Fruit fly (Drosophila melanogaster) whole organism, embryonic: Measurements from ENCODE around the gene CG4957.

Experiments used
- ATbp ChIP-seq: fragments of 200-800 bp; sonication (Bioruptor generic); optimal IDR thresholded peaks from 2 replicates; lab custom pipeline; 2017; ENCODE audit warnings: missing biosample characterization, mild to moderate bottlenecking, missing genetic modification characterization, missing genetic modification reagents
- Ada2b ChIP-seq: fragments of 200-800 bp; sonication (Bioruptor generic); IDR thresholded peaks from 2 replicates; pipeline ENCODE4 v1.3.6; 2022; ENCODE audit warnings: missing biosample characterization, missing genetic modification characterization
- Bgb ChIP-seq: fragments of 200-800 bp; sonication (Bioruptor generic); IDR thresholded peaks from 2 replicates; pipeline ENCODE4 v1.3.6; 2022; ENCODE audit warnings: missing biosample characterization, missing genetic modification characterization; ENCODE audit not compliant: partially characterized antibody
- C15 ChIP-seq: fragments of 200-800 bp; sonication (Bioruptor generic); IDR thresholded peaks from 3 replicates; pipeline ENCODE4 v1.3.6; 2022; ENCODE audit warnings: missing biosample characterization, missing genetic modification characterization
- CG1024 ChIP-seq: fragments of 200-800 bp; sonication (Bioruptor generic); IDR thresholded peaks from 2 replicates; pipeline ENCODE4 v1.3.6; 2022; ENCODE audit warnings: missing biosample characterization, missing genetic modification characterization
- CG11093 ChIP-seq: fragments of 200-800 bp; sonication (Bioruptor generic); IDR thresholded peaks from 3 replicates; pipeline ENCODE4 v1.3.6; 2022; ENCODE audit warnings: missing biosample characterization, missing genetic modification characterization
- CG11723 ChIP-seq: fragments of 200-800 bp; sonication (Bioruptor generic); optimal IDR thresholded peaks from 2 replicates; lab custom pipeline; 2017; ENCODE audit warnings: missing biosample characterization, mild to moderate bottlenecking, missing genetic modification characterization
- CG12659 ChIP-seq: fragments of 200-800 bp; sonication (Bioruptor generic); optimal IDR thresholded peaks from 3 replicates; lab custom pipeline; 2017; ENCODE audit warnings: mild to moderate bottlenecking, missing biosample characterization, missing genetic modification reagents, missing genetic modification characterization
- CG14710 ChIP-seq: fragments of 200-800 bp; sonication (Bioruptor generic); optimal IDR thresholded peaks from 3 replicates; lab custom pipeline; 2019; ENCODE audit warnings: missing biosample characterization, mild to moderate bottlenecking, missing genetic modification characterization, moderate library complexity
- CG15696 ChIP-seq: fragments of 200-800 bp; sonication (Bioruptor generic); optimal IDR thresholded peaks from 2 replicates; lab custom pipeline; 2019; ENCODE audit warnings: missing biosample characterization, mild to moderate bottlenecking, missing genetic modification characterization, moderate library complexity
- CG1603 ChIP-seq: fragments of 200-800 bp; sonication (Bioruptor generic); optimal IDR thresholded peaks from 2 replicates; lab custom pipeline; 2019; ENCODE audit warnings: missing biosample characterization, mild to moderate bottlenecking, missing genetic modification characterization, moderate library complexity
- CG17568 ChIP-seq: fragments of 200-800 bp; sonication (Bioruptor generic); optimal IDR thresholded peaks from 2 replicates; lab custom pipeline; 2018; ENCODE audit warnings: missing biosample characterization, mild to moderate bottlenecking, missing genetic modification characterization, moderate library complexity
- CG17802 ChIP-seq: fragments of 200-800 bp; sonication (Bioruptor generic); optimal IDR thresholded peaks from 2 replicates; lab custom pipeline; 2018; ENCODE audit warnings: missing biosample characterization, mild to moderate bottlenecking, missing genetic modification characterization, moderate library complexity
- CG17912 ChIP-seq: fragments of 200-800 bp; sonication (Bioruptor generic); optimal IDR thresholded peaks from 2 replicates; lab custom pipeline; 2018; ENCODE audit warnings: missing biosample characterization, mild to moderate bottlenecking, missing genetic modification characterization
- CG1832 ChIP-seq: fragments of 200-800 bp; sonication (Bioruptor generic); optimal IDR thresholded peaks from 2 replicates; lab custom pipeline; 2017; ENCODE audit warnings: missing biosample characterization, mild to moderate bottlenecking, missing genetic modification characterization, inconsistent platforms
- CG2116 ChIP-seq: fragments of 200-800 bp; sonication (Bioruptor generic); optimal IDR thresholded peaks from 3 replicates; lab custom pipeline; 2018; ENCODE audit warnings: missing biosample characterization, mild to moderate bottlenecking, missing genetic modification characterization
- CG2712 ChIP-seq: fragments of 200-800 bp; optimal IDR thresholded peaks from 3 replicates; lab custom pipeline; 2019; ENCODE audit warnings: missing biosample characterization, mild to moderate bottlenecking, missing genetic modification characterization, moderate library complexity
- CG3281 ChIP-seq: fragments of 200-800 bp; sonication (Bioruptor generic); optimal IDR thresholded peaks from 3 replicates; lab custom pipeline; 2017; ENCODE audit warnings: missing biosample characterization, mild to moderate bottlenecking, missing genetic modification characterization
- CG3726 ChIP-seq: fragments of 200-800 bp; sonication (Bioruptor generic); IDR thresholded peaks from 3 replicates; pipeline ENCODE4, ENCODE4 v1.3.6; 2022; ENCODE audit warnings: missing biosample characterization, missing genetic modification characterization
- CG3995 ChIP-seq: fragments of 200-800 bp; sonication (Bioruptor generic); optimal IDR thresholded peaks from 3 replicates; lab custom pipeline; 2016; ENCODE audit warnings: missing biosample characterization, missing genetic modification characterization
- CG4730 ChIP-seq: fragments of 200-800 bp; sonication (Bioruptor generic); IDR thresholded peaks from 2 replicates; pipeline ENCODE4 v1.3.6; 2022; ENCODE audit warnings: missing biosample characterization, missing genetic modification characterization
- CG6175 ChIP-seq: fragments of 200-800 bp; sonication (Bioruptor generic); IDR thresholded peaks from 3 replicates; pipeline ENCODE4 v1.3.6; 2022; ENCODE audit warnings: missing biosample characterization, missing genetic modification characterization
- CG6813 ChIP-seq: fragments of 200-800 bp; sonication (Bioruptor generic); optimal IDR thresholded peaks from 2 replicates; lab custom pipeline; 2017; ENCODE audit warnings: missing biosample characterization, missing genetic modification characterization, mild to moderate bottlenecking, moderate library complexity, missing genetic modification reagents
- CG7839 ChIP-seq: fragments of 200-800 bp; sonication (Bioruptor generic); optimal IDR thresholded peaks from 3 replicates; lab custom pipeline; 2018; ENCODE audit warnings: missing biosample characterization, mild to moderate bottlenecking, missing genetic modification characterization, moderate library complexity
- CG8765 ChIP-seq: fragments of 200-800 bp; sonication (Bioruptor generic); IDR thresholded peaks from 2 replicates; pipeline ENCODE4 v1.3.6; 2022; ENCODE audit warnings: missing biosample characterization, missing genetic modification characterization
- CG8944 ChIP-seq: fragments of 200-800 bp; sonication (Bioruptor generic); optimal IDR thresholded peaks from 3 replicates; lab custom pipeline; 2016; ENCODE audit warnings: missing biosample characterization, missing genetic modification characterization
- CoRest ChIP-seq: fragments of 200-800 bp; sonication (Bioruptor generic); optimal IDR thresholded peaks from 3 replicates; lab custom pipeline; 2018; ENCODE audit warnings: missing biosample characterization, mild to moderate bottlenecking, missing genetic modification characterization, moderate library complexity
- Dad ChIP-seq: fragments of 200-800 bp; sonication (Bioruptor generic); optimal IDR thresholded peaks from 3 replicates; lab custom pipeline; 2016; ENCODE audit warnings: missing biosample characterization, missing genetic modification characterization
- Dll ChIP-seq: fragments of 200-800 bp; sonication (Bioruptor generic); IDR thresholded peaks from 4 replicates; pipeline ENCODE4 v1.3.6; 2022; ENCODE audit warnings: missing biosample characterization, missing genetic modification characterization; ENCODE audit not compliant: partially characterized antibody
- Hey ChIP-seq: fragments of 200-800 bp; sonication (Bioruptor generic); optimal IDR thresholded peaks from 3 replicates; lab custom pipeline; 2018; ENCODE audit warnings: missing biosample characterization, mild to moderate bottlenecking, missing genetic modification characterization
- MBD-R2 ChIP-seq: fragments of 200-800 bp; sonication (Bioruptor generic); IDR thresholded peaks from 2 replicates; pipeline ENCODE4 v1.3.6; 2022; ENCODE audit warnings: missing biosample characterization, missing genetic modification characterization
- NC2α ChIP-seq: fragments of 200-800 bp; sonication (Bioruptor generic); optimal IDR thresholded peaks from 2 replicates; lab custom pipeline; 2016; ENCODE audit warnings: missing biosample characterization, missing genetic modification characterization
- Nf-YC ChIP-seq: fragments of 200-800 bp; optimal IDR thresholded peaks from 3 replicates; lab custom pipeline; 2019; ENCODE audit warnings: missing biosample characterization, mild to moderate bottlenecking, missing genetic modification characterization, moderate library complexity
- Scr ChIP-seq: fragments of 200-800 bp; sonication (Bioruptor generic); IDR thresholded peaks from 2 replicates; pipeline ENCODE4 v1.3.6; 2022; ENCODE audit warnings: missing biosample characterization, missing genetic modification characterization; ENCODE audit not compliant: partially characterized antibody
- Sox100B ChIP-seq: fragments of 200-800 bp; sonication (Bioruptor generic); optimal IDR thresholded peaks from 3 replicates; lab custom pipeline; 2018; ENCODE audit warnings: missing biosample characterization, mild to moderate bottlenecking, missing genetic modification characterization
- Taf1 ChIP-seq: fragments of 200-800 bp; sonication (Bioruptor generic); IDR thresholded peaks from 2 replicates; pipeline ENCODE4 v1.3.6; 2022; ENCODE audit warnings: missing biosample characterization, missing genetic modification characterization
- al ChIP-seq: fragments of 200-800 bp; sonication (Bioruptor generic); IDR thresholded peaks from 2 replicates; pipeline ENCODE4 v1.3.6; 2022; ENCODE audit warnings: missing biosample characterization, missing genetic modification characterization
- bowl ChIP-seq: fragments of 200-800 bp; sonication (Bioruptor generic); IDR thresholded peaks from 2 replicates; pipeline ENCODE4 v1.3.6; 2022; ENCODE audit warnings: missing biosample characterization, missing genetic modification characterization
- cas ChIP-seq: fragments of 200-800 bp; sonication (Bioruptor generic); IDR thresholded peaks from 2 replicates; pipeline ENCODE4 v1.3.6; 2022; ENCODE audit warnings: missing biosample characterization, missing genetic modification characterization
- dpn ChIP-seq, 2 experiments: fragments of 200-800 bp; sonication (Bioruptor generic); optimal IDR thresholded peaks; 3 replicates each; lab custom pipeline; 2016; ENCODE audit warnings: missing biosample characterization in 2 of 2, missing genetic modification characterization in 2 of 2
- gt ChIP-seq: fragments of 200-800 bp; sonication (Bioruptor generic); IDR thresholded peaks from 2 replicates; pipeline ENCODE4 v1.3.6; 2022; ENCODE audit warnings: missing biosample characterization, missing genetic modification characterization
- ind ChIP-seq: fragments of 200-800 bp; sonication (Bioruptor generic); optimal IDR thresholded peaks from 3 replicates; lab custom pipeline; 2016; ENCODE audit warnings: missing biosample characterization, missing genetic modification characterization
- jing ChIP-seq: fragments of 200-800 bp; sonication (Bioruptor generic); optimal IDR thresholded peaks from 2 replicates; lab custom pipeline; 2018; ENCODE audit warnings: missing biosample characterization, mild to moderate bottlenecking, missing genetic modification characterization
- kah ChIP-seq: fragments of 200-800 bp; sonication (Bioruptor generic); optimal IDR thresholded peaks from 2 replicates; lab custom pipeline; 2018; ENCODE audit warnings: missing biosample characterization, mild to moderate bottlenecking, missing genetic modification characterization
- lola ChIP-seq, 3 experiments: fragments of >200 bp in 2 of 3; fragments of 200-800 bp in 1 of 3; sonication (Bioruptor generic) in 1 of 3; optimal IDR thresholded peaks; 2 replicates each; lab custom pipeline; 2017 to 2019; ENCODE audit warnings: missing biosample characterization in 3 of 3, missing genetic modification characterization in 3 of 3, mild to moderate bottlenecking in 1 of 3, moderate library complexity in 1 of 3
- mirr ChIP-seq: fragments of 200-800 bp; sonication (Bioruptor generic); optimal IDR thresholded peaks from 3 replicates; lab custom pipeline; 2018; ENCODE audit warnings: missing biosample characterization, mild to moderate bottlenecking, missing genetic modification characterization
- onecut ChIP-seq: fragments of 200-800 bp; sonication (Bioruptor generic); IDR thresholded peaks from 2 replicates; pipeline ENCODE4 v1.3.6; 2022; ENCODE audit warnings: missing biosample characterization, missing genetic modification characterization
- slp2 ChIP-seq: fragments of 200-800 bp; sonication (Bioruptor generic); optimal IDR thresholded peaks from 2 replicates; lab custom pipeline; 2016; ENCODE audit warnings: missing biosample characterization, missing genetic modification characterization
- vvl ChIP-seq: fragments of 200-800 bp; sonication (Bioruptor generic); IDR thresholded peaks from 2 replicates; pipeline ENCODE4 v1.3.6; 2022; ENCODE audit warnings: missing biosample characterization, missing genetic modification characterization

CG4957 gene

dm6 chr2L:10314327-10315210 lies 45.9 kb downstream of the CG4957 start, which contains the start of the genes Usp14 and CG4972 (continued):
- TF ChIP-seq Nf-YC (no peak), C15 (GFP tag; lab: Robert Waterston, UW) (no peak), ATbp (GFP tag; lab: Kevin White, UChicago) (no peak), cas (no peak), ind (GFP tag; lab: Kevin White, UChicago) (no peak), CG7839 (no peak), Dad (GFP tag; lab: Kevin White, UChicago) (no peak), kah (no peak), vvl (no peak), CG2712 (tag; lab: Kevin White, UChicago) (peak; percentile 33), CG1832 (no peak), gt (GFP tag; lab: Robert Waterston, UW) (no peak), CG8765 (no peak), mirr (no peak), Bgb (peak; percentile 38; the same call in 1 of the 2 replicates), Sox100B (GFP tag; lab: Kevin White, UChicago) (peak; percentile 9), NC2α (GFP tag; lab: Kevin White, UChicago) (no peak), CG11093 (GFP tag; lab: Robert Waterston, UW) (no peak), CG3281 (no peak), CG4730 (no peak), CG8944 (GFP tag; lab: Kevin White, UChicago) (no peak), CG11723 (GFP tag; lab: Kevin White, UChicago) (peak; percentile 80), MBD-R2 (GFP tag; lab: Robert Waterston, UW) (peak; percentile 41; the same call in 1 of the 2 replicates), CoRest (tag; lab: Kevin White, UChicago) (peak; percentile 55), CG1024 (GFP tag; lab: Robert Waterston, UW) (peak; percentile 79; the same call in 1 of the 2 replicates), CG14710 (tag; lab: Kevin White, UChicago) (peak; percentile 64), Taf1 (GFP tag; lab: Robert Waterston, UW) (no peak), CG6813 (no peak), jing (GFP tag; lab: Kevin White, UChicago) (no peak), CG3726 (GFP tag; lab: Robert Waterston, UW) (no peak), Dll (GFP tag; lab: Robert Waterston, UW) (peak; percentile 52; the same call in 1 of the 4 replicates), slp2 (GFP tag; lab: Kevin White, UChicago) (no peak), CG6175 (no peak), CG17802 (tag; lab: Kevin White, UChicago) (peak; percentile 86), CG17912 (no peak), CG2116 (peak; percentile 56), CG17568 (no peak), lola (GFP tag; optimal IDR thresholded peaks at IDR 0.05; lab: Kevin White, UChicago) (peak in 1 of 3 experiments; percentile 2), al (GFP tag; lab: Robert Waterston, UW) (no peak), Hey (tag; lab: Kevin White, UChicago) (no peak), bowl (GFP tag; lab: Robert Waterston, UW) (no peak), Scr (GFP tag; lab: Robert Waterston, UW) (peak; percentile 54; the same call in 1 of the 2 replicates), CG15696 (no peak), dpn (GFP tag; optimal IDR thresholded peaks at IDR 0.05; lab: Kevin White, UChicago) (peak in 1 of 2 experiments; percentile 18), CG12659 (GFP tag; lab: Kevin White, UChicago) (peak; percentile 41), CG1603 (tag; lab: Kevin White, UChicago) (peak; percentile 99), CG3995 (GFP tag; lab: Kevin White, UChicago) (peak; percentile 77), onecut (GFP tag; lab: Robert Waterston, UW) (no peak), Ada2b (GFP tag; lab: Robert Waterston, UW) (no peak)
